Worm (Caenorhabditis elegans): ENCODE results near the gene F01D5.3.
"Not testable (repeated sequence)": the region's sequence is repeated elsewhere in the genome, so short reads cannot be mapped to it uniquely, and the experiment has no call there.

DNA sequence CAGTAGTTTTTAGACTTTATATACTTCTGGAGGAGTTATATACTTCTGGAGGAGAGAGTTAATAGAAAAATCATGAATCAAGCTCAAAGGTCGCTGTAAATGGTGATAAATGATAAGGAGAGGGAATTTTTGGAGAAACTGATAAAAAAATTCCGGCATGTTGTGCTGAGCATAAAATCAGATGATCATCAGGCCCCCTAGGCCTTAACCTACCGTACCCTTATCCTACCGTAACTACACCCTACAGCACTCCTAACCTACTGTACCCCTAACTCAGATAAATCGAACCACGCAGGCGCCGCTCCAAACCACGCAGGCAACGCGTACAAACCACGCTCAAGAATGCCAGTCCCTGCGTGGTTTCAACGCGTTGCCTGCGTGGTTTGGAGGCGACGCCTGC lies at the start of gene F01D5.3:
- TF ChIP-seq unc-39 (tag; optimal IDR thresholded peaks at IDR 0.05); ztf-4 (tag; optimal IDR thresholded peaks at IDR 0.05); snpc-4 (tag; optimal IDR thresholded peaks at IDR 0.05); dmd-4 (tag; optimal IDR thresholded peaks at IDR 0.05); sma-3 (GFP tag; optimal IDR thresholded peaks at IDR 0.05); nhr-10 (tag; optimal IDR thresholded peaks at IDR 0.05); lin-11 (tag; optimal IDR thresholded peaks at IDR 0.05); aly-2 (tag; optimal IDR thresholded peaks at IDR 0.05); nhr-25 (tag; optimal IDR thresholded peaks at IDR 0.05); sma-9 (GFP tag; optimal IDR thresholded peaks at IDR 0.05); sma-9 (tag; optimal IDR thresholded peaks at IDR 0.05); ceh-82 (tag; optimal IDR thresholded peaks at IDR 0.05): not testable (repeated sequence)

Data from whole organism, L2 larva.